Fruit fly (Drosophila melanogaster): ENCODE data around the gene Sfp84E.

DNA sequence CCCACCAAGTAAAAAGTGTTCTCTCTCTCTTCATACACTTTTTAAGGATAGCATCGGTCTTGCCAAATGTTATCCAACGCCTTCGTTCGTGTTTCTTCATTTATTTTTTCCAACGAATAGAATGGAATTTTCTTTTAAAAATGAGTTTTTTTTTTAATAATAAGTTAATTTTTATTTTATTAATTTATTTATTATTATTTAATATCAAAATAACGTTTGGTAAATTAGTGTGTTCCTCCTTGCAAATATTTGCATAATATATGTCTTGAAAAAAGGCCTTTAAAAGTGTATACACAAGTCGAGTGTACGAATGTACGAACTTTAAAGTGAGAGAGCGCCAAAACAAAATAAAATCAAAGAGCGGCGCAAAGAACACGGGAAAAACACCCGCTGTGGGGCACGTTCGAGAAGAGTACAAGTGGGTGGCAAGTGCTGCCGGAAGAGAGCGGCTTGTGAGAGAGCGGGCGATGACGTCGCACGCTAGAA, 47.1 kb upstream of the Sfp84E start:
- TF ChIP-seq psq (optimal IDR thresholded peaks at IDR 0.05) (no peak), usp (GFP tag; optimal IDR thresholded peaks at IDR 0.05) (no peak), pan (optimal IDR thresholded peaks at IDR 0.05) (no peak), Dll (optimal IDR thresholded peaks at IDR 0.05) (peak; percentile 63)

All from whole organism.